Fruit fly (Drosophila melanogaster) whole organism, adult: Measurements from ENCODE around the gene CG13409.

Experiments
- CG11617 ChIP-seq: fragments of 200-800 bp; sonication (Bioruptor generic); optimal IDR thresholded peaks from 2 replicates; lab custom pipeline; 2017; ENCODE audit warnings: mild to moderate bottlenecking, missing biosample characterization, missing genetic modification reagents, missing genetic modification characterization
- CG12768 ChIP-seq: fragments of 200-800 bp; sonication (Bioruptor generic); optimal IDR thresholded peaks from 2 replicates; lab custom pipeline; 2017; ENCODE audit warnings: missing biosample characterization, missing genetic modification characterization, mild to moderate bottlenecking, moderate library complexity, missing genetic modification reagents
- CG14711 ChIP-seq: fragments of 200-800 bp; sonication (Bioruptor generic); optimal IDR thresholded peaks from 2 replicates; lab custom pipeline; 2018; ENCODE audit warnings: missing biosample characterization, mild to moderate bottlenecking, missing genetic modification characterization, moderate library complexity
- CG1620 ChIP-seq: fragments of 200-800 bp; sonication (Bioruptor generic); optimal IDR thresholded peaks from 2 replicates; lab custom pipeline; 2016; ENCODE audit warnings: missing biosample characterization, missing genetic modification characterization
- CG33017 ChIP-seq: fragments of 200-800 bp; sonication (Bioruptor generic); optimal IDR thresholded peaks from 2 replicates; lab custom pipeline; 2018; ENCODE audit warnings: missing biosample characterization, mild to moderate bottlenecking, missing genetic modification characterization, moderate library complexity
- CG5204 ChIP-seq: fragments of 200-800 bp; sonication (Bioruptor generic); optimal IDR thresholded peaks from 2 replicates; lab custom pipeline; 2016; ENCODE audit warnings: missing biosample characterization, missing genetic modification characterization
- CG7045 ChIP-seq: fragments of 200-800 bp; sonication (Bioruptor generic); optimal IDR thresholded peaks from 2 replicates; lab custom pipeline; 2017; ENCODE audit warnings: missing biosample characterization, mild to moderate bottlenecking, missing genetic modification characterization
- CG7101 ChIP-seq: fragments of 200-800 bp; sonication (Bioruptor generic); optimal IDR thresholded peaks from 2 replicates; lab custom pipeline; 2018; ENCODE audit warnings: missing biosample characterization, mild to moderate bottlenecking, missing genetic modification characterization, moderate library complexity
- Clk ChIP-seq: fragments of 200-800 bp; sonication (Bioruptor generic); optimal IDR thresholded peaks from 2 replicates; lab custom pipeline; 2017; ENCODE audit warnings: missing biosample characterization, missing genetic modification characterization
- Crg-1 ChIP-seq: fragments of 200-800 bp; sonication (Bioruptor generic); optimal IDR thresholded peaks from 2 replicates; lab custom pipeline; 2016; ENCODE audit warnings: missing biosample characterization, missing genetic modification characterization
- Hr96 ChIP-seq: fragments of 200-800 bp; sonication (Bioruptor generic); optimal IDR thresholded peaks from 2 replicates; lab custom pipeline; 2016; ENCODE audit warnings: missing biosample characterization, missing genetic modification characterization
- Mnt ChIP-seq: fragments of 200-800 bp; sonication (Bioruptor generic); optimal IDR thresholded peaks from 2 replicates; lab custom pipeline; 2016; ENCODE audit warnings: missing biosample characterization, mild to moderate bottlenecking, missing genetic modification characterization
- bab1 ChIP-seq: fragments of 200-800 bp; sonication (Bioruptor generic); optimal IDR thresholded peaks from 3 replicates; lab custom pipeline; 2019; ENCODE audit warnings: missing biosample characterization, mild to moderate bottlenecking, missing genetic modification characterization, moderate library complexity
- cic ChIP-seq: fragments of 200-800 bp; sonication (Bioruptor generic); optimal IDR thresholded peaks from 2 replicates; lab custom pipeline; 2017; ENCODE audit warnings: missing biosample characterization, mild to moderate bottlenecking, missing genetic modification characterization, moderate library complexity
- cnc ChIP-seq, 2 experiments: fragments of >200 bp; optimal IDR thresholded peaks; 2 replicates each; lab custom pipeline; 2017
- kay ChIP-seq: fragments of 200-800 bp; sonication (Bioruptor generic); peaks from one replicate; lab custom pipeline; 2016; ENCODE audit warnings: missing biosample characterization, missing genetic modification characterization, borderline replicate concordance
- ovo ChIP-seq: fragments of 200-800 bp; sonication (Bioruptor generic); optimal IDR thresholded peaks from 2 replicates; lab custom pipeline; 2016; ENCODE audit warnings: missing biosample characterization, missing genetic modification characterization
- pad ChIP-seq: fragments of 200-800 bp; sonication (Bioruptor generic); optimal IDR thresholded peaks from 3 replicates; lab custom pipeline; 2017; ENCODE audit warnings: missing biosample characterization, missing genetic modification characterization, mild to moderate bottlenecking, moderate library complexity, missing genetic modification reagents
- tj ChIP-seq: fragments of 200-800 bp; sonication (Bioruptor generic); optimal IDR thresholded peaks from 3 replicates; lab custom pipeline; 2017; ENCODE audit warnings: missing biosample characterization, mild to moderate bottlenecking, missing genetic modification characterization, moderate library complexity
- toe ChIP-seq: fragments of 200-800 bp; sonication (Bioruptor generic); optimal IDR thresholded peaks from 2 replicates; lab custom pipeline; 2016; ENCODE audit warnings: missing biosample characterization, missing genetic modification characterization

Gene CG13409

DNA sequence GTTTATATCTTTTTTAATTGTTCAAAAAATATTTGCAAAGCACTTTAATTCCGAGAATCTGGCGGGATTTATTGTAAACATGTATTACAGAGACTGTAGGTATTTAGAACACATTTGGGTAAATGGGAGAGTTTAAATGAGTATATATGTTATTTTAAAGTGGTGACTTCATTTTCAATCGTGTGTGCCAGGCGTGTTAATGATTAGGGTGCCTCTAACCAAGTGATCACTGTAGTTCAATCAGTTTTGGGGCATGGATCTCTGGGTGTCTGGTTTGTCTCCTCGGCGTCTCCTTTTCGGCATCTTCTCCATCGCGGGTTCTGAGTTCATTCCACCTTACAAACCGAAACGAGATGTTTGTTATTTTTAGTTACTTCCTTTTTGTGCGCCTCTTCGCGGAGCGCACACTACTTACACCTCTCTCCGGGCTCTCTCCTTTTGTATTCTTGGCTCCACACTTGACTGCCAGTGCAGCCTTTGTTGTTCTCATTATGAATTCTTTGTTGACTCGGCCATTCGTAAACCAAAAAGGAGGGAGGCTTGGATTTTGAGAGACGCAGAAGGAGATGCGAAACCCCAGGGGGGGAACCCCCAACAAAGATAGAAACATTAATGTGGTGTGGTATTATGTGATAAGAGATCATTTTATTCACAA lies 12.2 kb upstream of the CG13409 start:
- TF ChIP-seq Mnt (GFP tag; lab: Kevin White, UChicago) (no peak), ovo (GFP tag; lab: Kevin White, UChicago) (no peak), CG7045 (GFP tag; lab: Kevin White, UChicago) (no peak), CG5204 (GFP tag; lab: Kevin White, UChicago) (no peak), toe (GFP tag; lab: Kevin White, UChicago) (no peak), pad (GFP tag; lab: Kevin White, UChicago) (no peak), Hr96 (GFP tag; lab: Kevin White, UChicago) (no peak), Crg-1 (GFP tag; lab: Kevin White, UChicago) (no peak), CG7101 (tag; lab: Kevin White, UChicago) (no peak)

dm6 chr3R:22042982-22043381 lies 11.3 kb upstream of the CG13409 start:
- TF ChIP-seq Mnt (GFP tag; lab: Kevin White, UChicago) (no peak), ovo (GFP tag; lab: Kevin White, UChicago) (no peak), Hr96 (GFP tag; lab: Kevin White, UChicago) (no peak), CG14711 (tag; lab: Kevin White, UChicago) (no peak), CG5204 (GFP tag; lab: Kevin White, UChicago) (no peak), Clk (GFP tag; lab: Kevin White, UChicago) (no peak), kay (GFP tag; lab: Kevin White, UChicago) (no peak), CG7045 (GFP tag; lab: Kevin White, UChicago) (no peak), CG12768 (GFP tag; lab: Kevin White, UChicago) (no peak), CG33017 (tag; lab: Kevin White, UChicago) (no peak), CG7101 (tag; lab: Kevin White, UChicago) (no peak)

DNA sequence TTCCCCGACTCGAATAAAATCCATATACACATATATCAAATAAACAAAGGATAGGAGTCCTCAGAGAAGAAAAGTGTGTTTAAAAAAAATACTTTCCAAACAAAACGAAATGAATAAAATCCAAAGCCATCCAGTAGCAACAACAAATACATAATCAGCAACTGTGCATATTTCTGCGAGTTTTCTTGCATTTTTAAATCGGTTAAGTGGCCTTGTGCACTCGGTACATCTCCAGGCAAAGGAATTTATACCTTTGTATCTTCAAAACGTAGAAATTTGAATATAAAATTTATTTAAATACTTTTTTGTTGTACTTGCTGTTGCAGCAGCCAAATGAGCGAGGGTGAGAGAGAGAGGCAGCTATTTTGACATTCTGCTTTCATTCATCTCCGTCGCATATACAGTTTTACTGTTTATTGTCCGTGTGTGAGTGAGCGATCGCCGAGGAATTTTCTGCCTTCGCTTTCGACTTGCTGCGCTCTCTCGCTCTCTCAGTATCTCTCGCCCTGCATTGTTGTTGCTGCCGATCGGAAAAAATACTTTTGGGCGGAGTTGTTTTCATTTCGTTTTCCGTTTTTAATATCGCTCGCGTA lies 10.7 kb upstream of the CG13409 start:
- peak; percentile 26 for TF ChIP-seq pad (GFP tag; lab: Kevin White, UChicago)
- TF ChIP-seq Clk (GFP tag; lab: Kevin White, UChicago) = no peak
- TF ChIP-seq tj (GFP tag; lab: Kevin White, UChicago) = peak; percentile 61

DNA sequence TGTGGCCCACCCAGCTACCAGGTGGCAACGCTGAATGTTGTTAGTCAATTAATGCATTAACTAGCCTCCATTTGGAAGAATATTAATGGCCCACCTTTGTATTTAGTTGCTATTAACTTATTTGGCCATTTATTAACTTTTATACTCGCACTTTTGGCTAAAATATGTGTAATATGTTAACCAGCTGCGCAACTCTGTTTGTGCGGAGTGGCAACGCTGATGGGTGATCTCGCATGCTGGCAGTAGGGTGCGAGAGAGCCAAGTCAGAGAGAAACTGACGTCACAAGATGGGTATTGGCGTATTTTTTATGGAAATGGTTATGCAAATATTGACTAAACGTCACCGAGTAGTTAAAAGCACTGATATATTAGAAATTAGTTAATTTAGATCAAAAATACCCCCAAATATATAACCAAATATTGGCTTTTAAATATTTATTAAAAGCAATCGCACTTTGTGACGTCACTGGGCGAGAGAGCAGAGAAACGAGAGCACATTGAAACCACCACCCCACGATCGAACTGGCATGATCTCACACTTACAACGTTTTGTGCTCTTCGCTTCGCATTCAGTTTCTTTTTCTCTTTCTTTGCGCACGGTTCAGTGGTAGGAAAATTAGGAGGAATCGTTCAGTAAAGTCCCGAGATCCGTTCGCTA lies 10.1 kb upstream of the CG13409 start, which contains the start of gene how:
Gene how, plus strand, starts transcription at position 567 of the 658 bp plus-strand sequence.
- TF ChIP-seq cnc (optimal IDR thresholded peaks at IDR 0.05; lab: Kevin White, UChicago) (no peak), Mnt (GFP tag; lab: Kevin White, UChicago) (peak; percentile 47), kay (GFP tag; lab: Kevin White, UChicago) (no peak), CG7101 (tag; lab: Kevin White, UChicago) (peak; percentile 42), bab1 (GFP tag; lab: Kevin White, UChicago) (peak; percentile 49), CG1620 (GFP tag; lab: Kevin White, UChicago) (no peak), CG33017 (tag; lab: Kevin White, UChicago) (peak; percentile 37), CG12768 (GFP tag; lab: Kevin White, UChicago) (no peak), toe (GFP tag; lab: Kevin White, UChicago) (no peak), Hr96 (GFP tag; lab: Kevin White, UChicago) (no peak), cic (GFP tag; lab: Kevin White, UChicago) (peak; percentile 47), pad (GFP tag; lab: Kevin White, UChicago) (peak; percentile 17), CG5204 (GFP tag; lab: Kevin White, UChicago) (no peak), CG14711 (tag; lab: Kevin White, UChicago) (peak; percentile 96), CG7045 (GFP tag; lab: Kevin White, UChicago) (no peak), Crg-1 (GFP tag; lab: Kevin White, UChicago) (peak; percentile 55), Clk (GFP tag; lab: Kevin White, UChicago) (no peak), ovo (GFP tag; lab: Kevin White, UChicago) (peak; percentile 8), tj (GFP tag; lab: Kevin White, UChicago) (no peak), CG11617 (peak; percentile 25)

- TF ChIP-seq CG5204 (GFP tag; lab: Kevin White, UChicago) = no peak
- no peak for TF ChIP-seq CG33017 (tag; lab: Kevin White, UChicago)
- no peak for TF ChIP-seq Clk (GFP tag; lab: Kevin White, UChicago)
- TF ChIP-seq Mnt (GFP tag; lab: Kevin White, UChicago) = no peak
- no peak for TF ChIP-seq toe (GFP tag; lab: Kevin White, UChicago)
Observed at dm6 chr3R:22040400-22040799, 8.7 kb upstream of the CG13409 start.

DNA sequence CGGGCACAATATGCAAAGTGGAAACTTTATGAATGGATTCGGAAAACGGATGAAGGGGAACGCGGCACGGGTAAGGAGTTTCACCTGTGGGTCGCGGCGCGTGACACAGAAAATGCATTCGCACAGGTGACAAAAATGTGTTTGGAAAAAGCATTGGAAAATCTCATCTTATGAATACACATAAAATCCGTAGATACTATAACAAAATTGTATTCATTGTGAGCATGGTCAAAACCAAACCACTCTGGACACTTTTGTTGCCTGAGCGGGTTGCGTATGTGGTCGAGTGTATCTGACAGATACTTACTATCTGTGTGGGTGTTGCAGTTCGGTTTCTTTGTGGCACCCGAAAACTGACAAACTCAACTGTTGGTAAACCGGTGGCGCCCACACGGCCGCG lies 7.8 kb upstream of the CG13409 start:
- TF ChIP-seq CG1620 (GFP tag; lab: Kevin White, UChicago) (no peak), cnc (optimal IDR thresholded peaks at IDR 0.05; lab: Kevin White, UChicago) (no peak), CG7045 (GFP tag; lab: Kevin White, UChicago) (no peak), kay (GFP tag; lab: Kevin White, UChicago) (no peak), ovo (GFP tag; lab: Kevin White, UChicago) (no peak), tj (GFP tag; lab: Kevin White, UChicago) (no peak), cic (GFP tag; lab: Kevin White, UChicago) (no peak), CG7101 (tag; lab: Kevin White, UChicago) (no peak), Clk (GFP tag; lab: Kevin White, UChicago) (no peak), toe (GFP tag; lab: Kevin White, UChicago) (no peak), CG11617 (no peak), CG12768 (GFP tag; lab: Kevin White, UChicago) (no peak), CG14711 (tag; lab: Kevin White, UChicago) (no peak), CG5204 (GFP tag; lab: Kevin White, UChicago) (no peak), bab1 (GFP tag; lab: Kevin White, UChicago) (no peak), Crg-1 (GFP tag; lab: Kevin White, UChicago) (no peak), Hr96 (GFP tag; lab: Kevin White, UChicago) (no peak), Mnt (GFP tag; lab: Kevin White, UChicago) (no peak), pad (GFP tag; lab: Kevin White, UChicago) (no peak)
